Fruit fly (Drosophila melanogaster): Measurements from ENCODE around the gene Orct2.

Gene Orct2

dm6 chr3R:24272775-24273290, at the start of gene Orct2:
Orct2 (plus strand) TSS chr3R:24273029.
- peak; percentile 50 for TF ChIP-seq noc (tag; optimal IDR thresholded peaks at IDR 0.05)

dm6 chr3R:24226744-24227143, 46.1 kb upstream of the Orct2 start, which contains the start of the genes Spps and CG13609:
Spps (minus strand) TSS chr3R:24226934.
CG13609 (plus strand) TSS chr3R:24227023.
- TF ChIP-seq noc (tag; optimal IDR thresholded peaks at IDR 0.05): no peak

DNA sequence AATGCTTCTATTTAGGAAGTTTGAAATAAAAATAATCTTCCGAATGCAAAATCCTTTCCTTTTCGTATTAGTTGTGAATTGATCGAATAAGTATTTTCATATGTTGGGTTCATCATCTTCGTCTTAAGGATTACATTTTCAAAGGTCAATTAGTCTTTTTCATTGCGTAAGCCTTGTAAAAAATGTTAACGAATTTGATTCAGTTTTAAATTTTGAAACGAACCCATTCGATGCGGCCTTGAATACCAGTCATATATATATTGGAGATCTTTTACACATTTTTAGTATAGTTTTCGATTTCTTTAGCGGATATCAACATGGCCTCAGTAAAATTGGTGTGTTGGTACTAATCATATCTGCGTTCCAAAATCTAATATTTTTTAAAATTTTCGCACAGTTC, 44.2 kb upstream of the Orct2 start, which contains the start of gene Acp95EF:
Acp95EF (plus strand) TSS at position 301 of the 400 bp plus-strand sequence.
- TF ChIP-seq noc (tag; optimal IDR thresholded peaks at IDR 0.05): no peak

DNA sequence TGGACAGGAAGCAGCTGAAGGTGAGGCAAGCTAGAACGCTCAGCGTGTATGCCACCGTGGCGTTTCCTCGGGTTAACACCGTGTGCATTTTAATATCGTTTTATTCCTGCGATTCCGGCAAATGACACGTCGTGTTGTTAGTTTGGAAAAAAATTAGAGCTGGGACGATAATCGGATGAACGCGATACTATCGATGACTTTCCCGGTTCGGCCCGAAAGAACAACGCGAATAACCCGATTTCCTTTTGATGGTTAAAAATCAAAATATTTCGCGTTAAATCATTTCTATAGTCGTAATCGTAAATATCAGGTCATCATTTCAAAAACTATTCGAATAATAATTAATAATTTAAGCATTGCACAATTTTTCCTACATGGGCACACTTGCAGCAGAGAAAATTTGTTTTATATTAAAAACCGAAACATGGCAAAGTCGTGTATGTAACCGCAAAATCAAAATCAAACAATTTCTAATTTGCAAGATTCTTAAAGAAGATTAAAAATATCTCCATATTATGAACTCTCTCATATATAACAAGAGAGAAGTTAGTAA, 42.9 kb upstream of the Orct2 start, which contains the start of gene Spase22-23:
Spase22-23 (minus strand) TSS at position 166 of the 553 bp plus-strand sequence.
- no peak for TF ChIP-seq noc (tag; optimal IDR thresholded peaks at IDR 0.05)

DNA sequence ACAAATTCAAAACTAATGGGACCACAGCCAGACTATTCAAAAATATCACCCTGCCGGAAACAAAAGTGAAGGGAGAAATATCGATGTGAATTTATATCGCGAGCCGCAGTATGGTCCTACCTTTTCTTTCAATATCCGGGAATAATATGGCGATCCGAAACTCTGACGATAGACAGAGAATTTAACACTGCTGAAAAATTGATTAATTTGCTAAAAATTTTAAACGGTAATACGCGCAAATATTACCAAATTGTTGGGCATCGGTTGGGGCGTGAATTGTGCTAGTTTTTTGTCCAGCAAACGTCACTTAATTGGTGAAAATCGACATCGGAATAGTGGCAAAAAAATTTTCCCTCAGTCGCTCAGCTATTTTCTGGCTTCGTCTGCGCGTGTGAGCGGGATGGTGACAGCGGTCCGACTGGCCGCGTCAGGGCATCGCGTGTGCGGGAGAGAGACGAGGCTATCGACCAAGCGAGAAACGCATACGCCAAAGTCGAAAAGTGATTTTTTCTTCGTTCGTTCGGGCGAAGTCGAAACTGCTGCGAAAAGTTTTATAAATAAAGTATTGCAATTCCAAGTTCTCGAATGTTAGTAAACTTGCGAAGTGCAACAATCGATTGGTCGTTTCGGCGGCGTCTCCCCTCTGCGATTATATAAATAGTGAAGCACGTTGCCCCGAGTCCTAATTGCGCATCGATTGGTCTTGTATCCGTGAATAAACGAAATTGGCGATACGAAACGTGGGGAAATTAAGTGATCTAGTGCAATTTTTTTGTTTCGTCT, 42.2 kb upstream of the Orct2 start, which contains the start of gene mask:
mask (plus strand) TSS at position 140 of the 783 bp plus-strand sequence.
- TF ChIP-seq noc (tag; optimal IDR thresholded peaks at IDR 0.05): peak; percentile 35

DNA sequence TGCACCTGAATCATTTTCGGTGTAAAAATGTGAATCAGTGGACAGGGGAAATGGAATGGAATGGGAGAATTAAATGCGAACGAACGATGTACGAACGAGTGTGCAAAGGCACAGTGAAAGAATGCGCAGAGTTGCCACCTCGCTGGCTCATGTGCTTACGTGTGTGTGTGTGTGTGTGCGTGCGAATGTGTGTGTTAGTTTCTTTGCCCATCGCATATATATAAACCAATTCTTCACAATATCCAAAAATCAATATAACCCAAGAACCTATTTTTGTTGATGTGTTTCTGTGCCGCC, 41.7 kb upstream of the Orct2 start:
- TF ChIP-seq noc (tag; optimal IDR thresholded peaks at IDR 0.05): no peak

dm6 chr3R:24231914-24232313, 40.9 kb upstream of the Orct2 start:
- TF ChIP-seq noc (tag; optimal IDR thresholded peaks at IDR 0.05): no peak

DNA sequence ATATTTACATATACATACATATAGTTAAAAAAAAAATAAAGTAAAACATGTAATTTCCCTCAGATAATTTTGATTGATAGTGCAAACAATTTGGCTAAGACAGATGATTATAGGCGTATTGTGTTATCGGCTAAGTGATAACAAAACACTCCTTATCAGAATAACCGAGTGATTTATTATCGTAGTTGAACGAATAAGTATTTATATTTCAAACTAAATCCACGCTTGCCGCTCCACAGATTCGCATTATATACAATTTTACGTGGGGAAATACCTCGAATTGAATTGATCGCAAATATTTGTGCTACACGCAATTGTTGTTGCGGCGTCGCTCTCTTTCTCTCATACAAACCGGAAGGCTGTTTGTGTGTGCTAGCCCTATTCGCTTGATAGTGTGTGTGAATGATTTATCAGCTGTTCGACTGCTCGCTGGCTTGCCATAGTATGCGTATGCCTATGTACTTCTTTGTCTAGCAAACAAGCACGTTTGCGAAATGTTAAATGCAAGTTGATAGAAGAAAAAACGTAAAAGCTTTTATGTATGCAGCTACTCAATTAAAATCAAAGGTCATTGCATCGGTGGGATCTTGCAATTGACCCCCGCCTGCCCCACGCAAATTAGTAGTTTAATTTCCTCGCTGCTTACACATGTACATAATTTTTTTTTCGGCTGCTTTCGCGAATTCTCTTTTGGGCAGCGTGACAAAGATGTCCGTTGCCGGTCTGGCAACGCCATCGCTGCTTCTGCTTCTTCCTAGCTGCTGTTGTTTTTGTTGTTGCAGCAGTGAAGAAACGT, 39.3 kb upstream of the Orct2 start:
- peak; percentile 52 for TF ChIP-seq noc (tag; optimal IDR thresholded peaks at IDR 0.05)

dm6 chr3R:24234162-24234529, 38.7 kb upstream of the Orct2 start:
- no peak for TF ChIP-seq noc (tag; optimal IDR thresholded peaks at IDR 0.05)

- TF ChIP-seq noc (tag; optimal IDR thresholded peaks at IDR 0.05): no peak
Observed at dm6 chr3R:24234721-24235120, 38.1 kb upstream of the Orct2 start.

- no peak for TF ChIP-seq noc (tag; optimal IDR thresholded peaks at IDR 0.05)
Observed at dm6 chr3R:24252494-24252893, 20.3 kb upstream of the Orct2 start, which contains the start of gene beta-PheRS. beta-PheRS (minus strand) TSS chr3R:24252679.

- no peak for TF ChIP-seq noc (tag; optimal IDR thresholded peaks at IDR 0.05)
Observed at dm6 chr3R:24258333-24258732, 14.5 kb upstream of the Orct2 start.

- TF ChIP-seq noc (tag; optimal IDR thresholded peaks at IDR 0.05): peak; percentile 98
Observed at dm6 chr3R:24259278-24260040, 13.4 kb upstream of the Orct2 start.

DNA sequence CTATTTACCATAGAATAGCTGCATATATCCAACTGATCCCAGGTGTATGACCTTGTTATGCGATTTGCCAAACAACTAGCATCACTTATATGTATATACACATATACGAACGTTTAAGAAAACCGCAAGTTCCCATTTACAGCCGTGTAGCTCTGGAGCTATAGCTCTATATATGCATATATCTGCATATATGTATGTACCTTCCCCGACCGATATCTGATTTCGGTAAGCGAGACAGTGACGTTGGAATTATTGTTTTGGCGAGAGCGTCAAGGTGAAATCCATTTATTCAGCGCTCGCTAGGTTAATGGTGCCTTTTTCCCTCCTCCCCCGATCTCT, 12.8 kb upstream of the Orct2 start:
- TF ChIP-seq noc (tag; optimal IDR thresholded peaks at IDR 0.05): peak; percentile 20

DNA sequence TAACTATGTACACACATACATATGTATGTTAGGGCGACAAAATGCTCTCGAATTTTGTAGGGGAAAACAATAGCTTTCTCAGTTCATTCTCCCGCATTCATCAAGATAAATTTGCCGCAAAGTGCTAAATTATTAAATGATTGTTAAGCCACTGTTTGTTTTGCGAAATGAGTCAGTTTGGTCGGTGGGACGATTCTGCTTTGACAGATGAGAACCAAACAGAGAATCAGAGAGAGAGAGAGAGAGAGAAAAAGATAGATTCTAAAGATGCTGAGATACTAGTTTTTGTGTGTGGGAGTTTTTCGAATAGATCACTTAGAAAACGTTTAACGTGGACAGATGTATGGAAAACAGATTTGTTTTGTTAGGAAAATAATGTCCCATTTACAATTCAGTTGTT, 12.4 kb upstream of the Orct2 start:
- no peak for TF ChIP-seq noc (tag; optimal IDR thresholded peaks at IDR 0.05)

Data from whole organism, larva.